Fruit fly (Drosophila melanogaster) whole organism, embryonic: ENCODE data around the gene CG10068.

Experiments used
- Asciz ChIP-seq: fragments of 200-800 bp; sonication (Bioruptor generic); optimal IDR thresholded peaks from 2 replicates; lab custom pipeline; 2017; ENCODE audit warnings: missing biosample characterization, mild to moderate bottlenecking, missing genetic modification characterization, missing genetic modification reagents
- C15 ChIP-seq: fragments of 200-800 bp; sonication (Bioruptor generic); IDR thresholded peaks from 3 replicates; pipeline ENCODE4 v1.3.6; 2022; ENCODE audit warnings: missing biosample characterization, missing genetic modification characterization
- CG10979 ChIP-seq: fragments of 200-800 bp; sonication (Bioruptor generic); optimal IDR thresholded peaks from 2 replicates; lab custom pipeline; 2018; ENCODE audit warnings: missing biosample characterization, mild to moderate bottlenecking, missing genetic modification characterization, moderate library complexity
- CG11398 ChIP-seq: fragments of 200-800 bp; sonication (Bioruptor generic); optimal IDR thresholded peaks from 2 replicates; lab custom pipeline; 2016; ENCODE audit warnings: missing biosample characterization, missing genetic modification characterization
- CG11504 ChIP-seq: fragments of 200-800 bp; sonication (Bioruptor generic); optimal IDR thresholded peaks from 3 replicates; lab custom pipeline; 2019; ENCODE audit warnings: missing biosample characterization, mild to moderate bottlenecking, missing genetic modification characterization, moderate library complexity
- CG13287 ChIP-seq: fragments of 200-800 bp; sonication (Bioruptor generic); IDR thresholded peaks from 2 replicates; pipeline ENCODE4 v1.3.6; 2022; ENCODE audit warnings: missing biosample characterization, missing genetic modification characterization; ENCODE audit not compliant: partially characterized antibody
- CG13424 ChIP-seq: fragments of 200-800 bp; sonication (Bioruptor generic); optimal IDR thresholded peaks from 2 replicates; lab custom pipeline; 2019; ENCODE audit warnings: missing biosample characterization, mild to moderate bottlenecking, missing genetic modification characterization, moderate library complexity
- CG14441 ChIP-seq: fragments of 200-800 bp; sonication (Bioruptor generic); IDR thresholded peaks from 2 replicates; pipeline ENCODE4 v1.3.6; 2022; ENCODE audit warnings: missing biosample characterization, missing genetic modification characterization
- CG15601 ChIP-seq: fragments of 200-800 bp; sonication (Bioruptor generic); optimal IDR thresholded peaks from 3 replicates; lab custom pipeline; 2019; ENCODE audit warnings: missing biosample characterization, mild to moderate bottlenecking, missing genetic modification characterization, moderate library complexity
- CG15696 ChIP-seq: fragments of 200-800 bp; sonication (Bioruptor generic); optimal IDR thresholded peaks from 2 replicates; lab custom pipeline; 2019; ENCODE audit warnings: missing biosample characterization, mild to moderate bottlenecking, missing genetic modification characterization, moderate library complexity
- CG16813 ChIP-seq: fragments of 200-800 bp; sonication (Bioruptor generic); IDR thresholded peaks from 3 replicates; pipeline ENCODE4 v1.3.6; 2022; ENCODE audit warnings: missing biosample characterization, missing genetic modification characterization; ENCODE audit not compliant: partially characterized antibody
- CG17568 ChIP-seq: fragments of 200-800 bp; sonication (Bioruptor generic); optimal IDR thresholded peaks from 2 replicates; lab custom pipeline; 2018; ENCODE audit warnings: missing biosample characterization, mild to moderate bottlenecking, missing genetic modification characterization, moderate library complexity
- CG1792 ChIP-seq: fragments of 200-800 bp; sonication (Bioruptor generic); optimal IDR thresholded peaks from 2 replicates; lab custom pipeline; 2016; ENCODE audit warnings: missing biosample characterization, missing genetic modification characterization
- CG2712 ChIP-seq: fragments of 200-800 bp; optimal IDR thresholded peaks from 3 replicates; lab custom pipeline; 2019; ENCODE audit warnings: missing biosample characterization, mild to moderate bottlenecking, missing genetic modification characterization, moderate library complexity
- CG2875 ChIP-seq: fragments of 200-800 bp; sonication (Bioruptor generic); optimal IDR thresholded peaks from 2 replicates; lab custom pipeline; 2017; ENCODE audit warnings: missing biosample characterization, mild to moderate bottlenecking, missing genetic modification characterization, missing genetic modification reagents
- CG30020 ChIP-seq: fragments of 200-800 bp; optimal IDR thresholded peaks from 2 replicates; lab custom pipeline; 2019; ENCODE audit warnings: missing biosample characterization, mild to moderate bottlenecking, missing genetic modification characterization, moderate library complexity
- CG31388 ChIP-seq: fragments of 200-800 bp; sonication (Bioruptor generic); optimal IDR thresholded peaks from 2 replicates; lab custom pipeline; 2016; ENCODE audit warnings: missing biosample characterization, missing genetic modification characterization
- CG3163 ChIP-seq: fragments of 200-800 bp; sonication (Bioruptor generic); optimal IDR thresholded peaks from 3 replicates; lab custom pipeline; 2016; ENCODE audit warnings: missing biosample characterization, missing genetic modification characterization
- CG34376 ChIP-seq: fragments of 200-800 bp; sonication (Bioruptor generic); optimal IDR thresholded peaks from 2 replicates; lab custom pipeline; 2018; ENCODE audit warnings: missing biosample characterization, mild to moderate bottlenecking, missing genetic modification characterization
- CG3726 ChIP-seq: fragments of 200-800 bp; sonication (Bioruptor generic); IDR thresholded peaks from 3 replicates; pipeline ENCODE4, ENCODE4 v1.3.6; 2022; ENCODE audit warnings: missing biosample characterization, missing genetic modification characterization
- CG42726 ChIP-seq: fragments of 200-800 bp; sonication (Bioruptor generic); IDR thresholded peaks from 2 replicates; pipeline ENCODE4 v1.3.6; 2022; ENCODE audit warnings: missing biosample characterization, missing genetic modification characterization; ENCODE audit not compliant: partially characterized antibody
- CG6791 ChIP-seq: fragments of 200-800 bp; sonication (Bioruptor generic); IDR thresholded peaks from 3 replicates; pipeline ENCODE4 v1.3.6; 2022; ENCODE audit warnings: missing biosample characterization, missing genetic modification characterization; ENCODE audit not compliant: partially characterized antibody
- CG7357 ChIP-seq: fragments of 200-800 bp; sonication (Bioruptor generic); IDR thresholded peaks from 3 replicates; pipeline ENCODE4 v1.3.6; 2022; ENCODE audit warnings: missing biosample characterization, missing genetic modification characterization
- CG7963 ChIP-seq: fragments of 200-800 bp; sonication (Bioruptor generic); IDR thresholded peaks from 3 replicates; pipeline ENCODE4 v1.3.6; 2022; ENCODE audit warnings: missing biosample characterization, missing genetic modification characterization; ENCODE audit not compliant: partially characterized antibody
- CG8388 ChIP-seq: fragments of 200-800 bp; sonication (Bioruptor generic); optimal IDR thresholded peaks from 2 replicates; lab custom pipeline; 2019; ENCODE audit warnings: missing biosample characterization, mild to moderate bottlenecking, missing genetic modification characterization, moderate library complexity
- CG9797 ChIP-seq: fragments of 200-800 bp; sonication (Bioruptor generic); optimal IDR thresholded peaks from 3 replicates; lab custom pipeline; 2018; ENCODE audit warnings: missing biosample characterization, mild to moderate bottlenecking, missing genetic modification characterization
- CkIIα-i1 ChIP-seq: fragments of 200-800 bp; sonication (Bioruptor generic); IDR thresholded peaks from 2 replicates; pipeline ENCODE4 v1.3.6; 2022; ENCODE audit warnings: missing biosample characterization, missing genetic modification characterization
- Hand ChIP-seq: fragments of 200-800 bp; sonication (Bioruptor generic); optimal IDR thresholded peaks from 2 replicates; lab custom pipeline; 2017; ENCODE audit warnings: mild to moderate bottlenecking, missing biosample characterization, missing genetic modification reagents, missing genetic modification characterization
- NC2α ChIP-seq: fragments of 200-800 bp; sonication (Bioruptor generic); optimal IDR thresholded peaks from 2 replicates; lab custom pipeline; 2016; ENCODE audit warnings: missing biosample characterization, missing genetic modification characterization
- ac ChIP-seq: fragments of 200-800 bp; sonication (Bioruptor generic); optimal IDR thresholded peaks from 3 replicates; lab custom pipeline; 2017; ENCODE audit warnings: missing biosample characterization, mild to moderate bottlenecking, missing genetic modification characterization
- bab2 ChIP-seq: fragments of 200-800 bp; sonication (Bioruptor generic); optimal IDR thresholded peaks from 2 replicates; lab custom pipeline; 2016; ENCODE audit warnings: missing biosample characterization, missing genetic modification characterization
- fd102C ChIP-seq: fragments of 200-800 bp; sonication (Bioruptor generic); optimal IDR thresholded peaks from 2 replicates; lab custom pipeline; 2018; ENCODE audit warnings: missing biosample characterization, mild to moderate bottlenecking, missing genetic modification characterization, moderate library complexity
- fd96Cb ChIP-seq: fragments of 200-800 bp; sonication (Bioruptor generic); optimal IDR thresholded peaks from 2 replicates; lab custom pipeline; 2018; ENCODE audit warnings: missing biosample characterization, mild to moderate bottlenecking, missing genetic modification characterization, moderate library complexity
- gem ChIP-seq: fragments of 200-800 bp; sonication (Bioruptor generic); optimal IDR thresholded peaks from 2 replicates; lab custom pipeline; 2019; ENCODE audit warnings: missing biosample characterization, mild to moderate bottlenecking, missing genetic modification characterization, moderate library complexity
- gro ChIP-seq: fragments of 200-800 bp; sonication (Bioruptor generic); optimal IDR thresholded peaks from 2 replicates; lab custom pipeline; 2016; ENCODE audit warnings: missing biosample characterization, missing genetic modification characterization
- hb ChIP-seq: fragments of 200-800 bp; sonication (Bioruptor generic); IDR thresholded peaks from 3 replicates; pipeline ENCODE4 v1.3.6; 2022; ENCODE audit warnings: missing biosample characterization, missing genetic modification characterization; ENCODE audit not compliant: partially characterized antibody
- kay ChIP-seq: fragments of 200-800 bp; sonication (Bioruptor generic); optimal IDR thresholded peaks from 2 replicates; lab custom pipeline; 2016; ENCODE audit warnings: missing biosample characterization, missing genetic modification characterization
- mld ChIP-seq: fragments of 200-800 bp; sonication (Bioruptor generic); IDR thresholded peaks from 3 replicates; pipeline ENCODE4 v1.3.6; 2022; ENCODE audit warnings: missing biosample characterization, missing genetic modification characterization; ENCODE audit not compliant: partially characterized antibody
- peb ChIP-seq: fragments of 200-800 bp; sonication (Bioruptor generic); IDR thresholded peaks from 2 replicates; pipeline ENCODE4 v1.3.6; 2022; ENCODE audit warnings: missing biosample characterization, missing genetic modification characterization
- prd ChIP-seq, 3 experiments: fragments of >200 bp in 2 of 3; fragments of 200-800 bp in 1 of 3; sonication (Bioruptor generic) in 1 of 3; optimal IDR thresholded peaks in 2 of 3; IDR thresholded peaks in 1 of 3; 2 replicates in 2 of 3; 3 replicates in 1 of 3; pipeline versions ENCODE4 v1.3.6 to Lab custom; 2017 to 2022; ENCODE audit warnings: missing biosample characterization in 1 of 3, missing genetic modification characterization in 1 of 3
- pum ChIP-seq: fragments of 200-800 bp; sonication (Bioruptor generic); optimal IDR thresholded peaks from 2 replicates; lab custom pipeline; 2016; ENCODE audit warnings: missing biosample characterization, missing genetic modification characterization
- ranshi ChIP-seq: fragments of 200-800 bp; sonication (Bioruptor generic); IDR thresholded peaks from 2 replicates; pipeline ENCODE4 v1.3.6; 2022; ENCODE audit warnings: missing biosample characterization, missing genetic modification characterization
- stc ChIP-seq: fragments of 200-800 bp; sonication (Bioruptor generic); IDR thresholded peaks from 2 replicates; pipeline ENCODE4 v1.3.6; 2022; ENCODE audit warnings: missing biosample characterization, missing genetic modification characterization
- stwl ChIP-seq: fragments of 200-800 bp; sonication (Bioruptor generic); optimal IDR thresholded peaks from 3 replicates; lab custom pipeline; 2018; ENCODE audit warnings: missing biosample characterization, mild to moderate bottlenecking, missing genetic modification characterization, moderate library complexity
- wek ChIP-seq: fragments of 200-800 bp; sonication (Bioruptor generic); optimal IDR thresholded peaks from 3 replicates; lab custom pipeline; 2018; ENCODE audit warnings: missing biosample characterization, mild to moderate bottlenecking, missing genetic modification characterization, moderate library complexity
- zen ChIP-seq: fragments of 200-800 bp; sonication (Bioruptor generic); optimal IDR thresholded peaks from 3 replicates; lab custom pipeline; 2018; ENCODE audit warnings: missing biosample characterization, mild to moderate bottlenecking, missing genetic modification characterization, moderate library complexity
- zf30C ChIP-seq: fragments of 200-800 bp; sonication (Bioruptor generic); optimal IDR thresholded peaks from 3 replicates; lab custom pipeline; 2018; ENCODE audit warnings: missing biosample characterization, mild to moderate bottlenecking, missing genetic modification characterization

The CG10068 gene

DNA sequence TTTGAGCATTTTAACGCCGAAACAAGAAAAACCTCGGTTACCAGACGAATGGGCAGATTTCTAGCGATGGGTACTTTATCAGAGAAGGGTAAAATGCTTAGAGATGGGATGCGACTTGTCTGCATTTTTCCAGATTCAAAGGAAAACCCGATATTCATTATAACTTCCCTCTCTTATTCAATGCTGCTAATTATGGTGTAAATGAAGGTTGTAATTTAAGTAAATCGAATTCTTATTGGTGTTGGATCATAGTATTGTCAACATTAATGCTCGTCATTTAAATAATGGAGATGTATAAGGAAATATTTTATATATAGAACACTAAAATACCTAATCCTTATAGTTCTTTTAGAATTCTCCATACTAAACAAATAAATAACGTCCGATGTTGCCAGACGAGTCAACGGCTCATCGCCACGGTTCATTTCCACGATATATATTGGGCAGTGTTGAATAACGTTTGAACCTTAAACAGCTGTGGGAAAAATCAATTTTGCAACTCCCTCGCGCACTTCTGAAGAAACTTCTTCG, 3.7 kb downstream of the CG10068 start, which contains the start of the genes Alh and CG10098 (continued):
- TF ChIP-seq kay (GFP tag; lab: Kevin White, UChicago), result peak; percentile 73
- TF ChIP-seq wek (GFP tag; lab: Kevin White, UChicago), result no peak
- peak; percentile 40 for TF ChIP-seq stwl
- TF ChIP-seq prd (optimal IDR thresholded peaks at IDR 0.05; lab: Kevin White, UChicago), result no peak
- TF ChIP-seq prd (GFP tag; IDR thresholded peaks at IDR 0.05; lab: Robert Waterston, UW), result peak; percentile 87; the same call in 2 of the 3 replicates
- TF ChIP-seq CkIIα-i1 (GFP tag; lab: Robert Waterston, UW), result no peak
- TF ChIP-seq CG11504 (tag; lab: Kevin White, UChicago), result peak; percentile 80
- TF ChIP-seq CG17568 (GFP tag; lab: Kevin White, UChicago), result peak; percentile 26
- peak; percentile 48 for TF ChIP-seq CG34376 (GFP tag; lab: Kevin White, UChicago)
- peak; percentile 74 for TF ChIP-seq CG1792 (GFP tag; lab: Kevin White, UChicago)
- TF ChIP-seq zf30C (GFP tag; lab: Kevin White, UChicago), result no peak
- peak; percentile 82 for TF ChIP-seq CG16813 (GFP tag; lab: Robert Waterston, UW)
- peak; percentile 65 for TF ChIP-seq CG10979 (tag; lab: Kevin White, UChicago)
- peak; percentile 88 for TF ChIP-seq zen (tag; lab: Kevin White, UChicago)
- peak; percentile 73 for TF ChIP-seq CG15601 (tag; lab: Kevin White, UChicago)
- TF ChIP-seq ranshi (GFP tag; lab: Robert Waterston, UW), result peak; percentile 81; the same call in 1 of the 2 replicates
- peak; percentile 32; the same call in 1 of the 2 replicates for TF ChIP-seq stc (GFP tag; lab: Robert Waterston, UW)
- TF ChIP-seq Hand (GFP tag; lab: Kevin White, UChicago), result peak; percentile 29
- 0 out of 3 replicates have a peak, but pooled peaks have one; percentile 50 for TF ChIP-seq C15 (GFP tag; lab: Robert Waterston, UW)
- peak; percentile 60 for TF ChIP-seq Asciz (GFP tag; lab: Kevin White, UChicago)
- no peak for TF ChIP-seq CG7963
- TF ChIP-seq CG42726, result peak; percentile 55; the same call in 1 of the 2 replicates
- peak; percentile 41 for TF ChIP-seq CG3163
- no peak for TF ChIP-seq CG11398
- peak; percentile 62 for TF ChIP-seq CG8388
- TF ChIP-seq CG13287 (GFP tag; lab: Robert Waterston, UW), result peak; percentile 71
- TF ChIP-seq CG2875 (GFP tag; lab: Kevin White, UChicago), result peak; percentile 54
- TF ChIP-seq CG13424, result peak; percentile 86
- TF ChIP-seq gem (tag; lab: Kevin White, UChicago), result peak; percentile 88
- TF ChIP-seq CG6791, result peak; percentile 67
- TF ChIP-seq gro (GFP tag; lab: Kevin White, UChicago), result peak; percentile 67
- TF ChIP-seq pum (GFP tag; lab: Kevin White, UChicago), result peak; percentile 85
- no peak for TF ChIP-seq fd102C (GFP tag; lab: Kevin White, UChicago)
- peak; percentile 87 for TF ChIP-seq CG15696 (tag; lab: Kevin White, UChicago)
- no peak for TF ChIP-seq ac
- TF ChIP-seq fd96Cb (tag; lab: Kevin White, UChicago), result peak; percentile 73
- no peak; the same call in 2 of the 3 replicates for TF ChIP-seq mld
- TF ChIP-seq CG9797 (GFP tag; lab: Kevin White, UChicago), result peak; percentile 36
- TF ChIP-seq CG14441 (GFP tag; lab: Robert Waterston, UW), result peak; percentile 72
- TF ChIP-seq bab2 (GFP tag; lab: Kevin White, UChicago), result peak; percentile 92
- TF ChIP-seq CG30020 (tag; lab: Kevin White, UChicago), result peak; percentile 73
- TF ChIP-seq CG7357 (GFP tag; lab: Robert Waterston, UW), result peak; percentile 66
- TF ChIP-seq CG31388 (GFP tag; lab: Kevin White, UChicago), result peak; percentile 61
- TF ChIP-seq hb, result peak; percentile 72; the same call in 2 of the 3 replicates
- TF ChIP-seq CG2712 (tag; lab: Kevin White, UChicago), result peak; percentile 85
- peak; percentile 69; the same call in 2 of the 3 replicates for TF ChIP-seq CG3726 (GFP tag; lab: Robert Waterston, UW)
- peak; percentile 82 for TF ChIP-seq NC2α (GFP tag; lab: Kevin White, UChicago)
- 0 out of 2 replicates have a peak, but pooled peaks have one; percentile 52 for TF ChIP-seq peb (GFP tag; lab: Robert Waterston, UW)
